Worm (Caenorhabditis elegans) whole organism, L3 larva: Measurements from ENCODE around the gene arrd-15.

Experiments
- ZK546.5 ChIP-seq: sonication (generic microtip); optimal IDR thresholded peaks from 2 replicates; lab custom pipeline; 2017; ENCODE audit warnings: missing biosample characterization, missing genetic modification characterization
- ama-1 ChIP-seq: fragments of 150-350 bp; optimal IDR thresholded peaks from 2 replicates; lab custom pipeline; 2018
- ceh-16 ChIP-seq: sonication (generic microtip); optimal IDR thresholded peaks from 2 replicates; lab custom pipeline; 2017; ENCODE audit warnings: missing biosample characterization, missing genetic modification characterization
- ceh-82 ChIP-seq: fragments of 150-350 bp; optimal IDR thresholded peaks from 2 replicates; lab custom pipeline; 2014; ENCODE audit warnings: missing biosample characterization, missing genetic modification characterization
- ceh-9 ChIP-seq: sonication (generic microtip); optimal IDR thresholded peaks from 2 replicates; lab custom pipeline; 2018; ENCODE audit warnings: missing biosample characterization, missing genetic modification characterization
- daf-12 ChIP-seq: fragments of 150-350 bp; optimal IDR thresholded peaks from 2 replicates; lab custom pipeline; 2014; ENCODE audit warnings: missing biosample characterization, missing genetic modification reagents, missing genetic modification characterization
- egl-5 ChIP-seq: fragments of 150-350 bp; optimal IDR thresholded peaks from 2 replicates; lab custom pipeline; 2017; ENCODE audit warnings: missing biosample characterization, missing genetic modification reagents, missing genetic modification characterization, inconsistent platforms
- eor-1 ChIP-seq, 2 experiments: fragments of 150-350 bp; optimal IDR thresholded peaks; 2 replicates each; lab custom pipeline; 2014 to 2018; ENCODE audit warnings: missing biosample characterization in 2 of 2, missing genetic modification characterization in 2 of 2
- fkh-10 ChIP-seq: sonication (generic microtip); optimal IDR thresholded peaks from 2 replicates; lab custom pipeline; 2017; ENCODE audit warnings: missing biosample characterization, missing genetic modification reagents, missing genetic modification characterization
- fkh-2 ChIP-seq: fragments of 150-350 bp; optimal IDR thresholded peaks from 2 replicates; lab custom pipeline; 2014; ENCODE audit warnings: missing biosample characterization, missing genetic modification reagents, missing genetic modification characterization
- fos-1 ChIP-seq: fragments of 150-350 bp; optimal IDR thresholded peaks from 2 replicates; lab custom pipeline; 2014; ENCODE audit warnings: missing biosample characterization, missing genetic modification characterization
- hmg-11 ChIP-seq: sonication (generic microtip); optimal IDR thresholded peaks from 2 replicates; lab custom pipeline; 2016; ENCODE audit warnings: missing genetic modification characterization, missing compliant biosample characterization
- jun-1 ChIP-seq: fragments of 150-350 bp; optimal IDR thresholded peaks from 2 replicates; lab custom pipeline; 2014; ENCODE audit warnings: missing biosample characterization, missing genetic modification reagents, missing genetic modification characterization
- lin-39 ChIP-seq: fragments of 150-350 bp; optimal IDR thresholded peaks from 2 replicates; lab custom pipeline; 2018; ENCODE audit warnings: missing biosample characterization, missing genetic modification reagents, missing genetic modification characterization
- mdl-1 ChIP-seq: fragments of 150-350 bp; optimal IDR thresholded peaks from 2 replicates; lab custom pipeline; 2014; ENCODE audit warnings: missing biosample characterization, missing genetic modification characterization
- mml-1 ChIP-seq: fragments of 150-350 bp; sonication (generic microtip); optimal IDR thresholded peaks from 3 replicates; lab custom pipeline; 2014; ENCODE audit warnings: missing biosample characterization, missing genetic modification characterization
- nfya-1 ChIP-seq: sonication (generic microtip); optimal IDR thresholded peaks from 2 replicates; lab custom pipeline; 2017; ENCODE audit warnings: missing genetic modification characterization, mild to moderate bottlenecking, missing compliant biosample characterization, antibody characterized with exemption, moderate library complexity; ENCODE audit not compliant: insufficient read depth
- nhr-11 ChIP-seq: fragments of 150-350 bp; optimal IDR thresholded peaks from 2 replicates; lab custom pipeline; 2014; ENCODE audit warnings: missing biosample characterization, missing genetic modification characterization
- nhr-12 ChIP-seq: fragments of 150-350 bp; optimal IDR thresholded peaks from 2 replicates; lab custom pipeline; 2014; ENCODE audit warnings: missing biosample characterization, missing genetic modification characterization
- nhr-23 ChIP-seq: fragments of 150-350 bp; optimal IDR thresholded peaks from 2 replicates; lab custom pipeline; 2014; ENCODE audit warnings: missing biosample characterization, missing genetic modification reagents, missing genetic modification characterization
- nhr-237 ChIP-seq: fragments of 150-350 bp; optimal IDR thresholded peaks from 2 replicates; lab custom pipeline; 2014; ENCODE audit warnings: missing biosample characterization, missing genetic modification characterization
- nhr-28 ChIP-seq: fragments of 150-350 bp; optimal IDR thresholded peaks from 2 replicates; lab custom pipeline; 2014; ENCODE audit warnings: missing biosample characterization, missing genetic modification characterization
- nhr-43 ChIP-seq: sonication (generic microtip); optimal IDR thresholded peaks from 2 replicates; lab custom pipeline; 2016; ENCODE audit warnings: mild to moderate bottlenecking, missing genetic modification characterization, missing compliant biosample characterization; ENCODE audit not compliant: poor library complexity, severe bottlenecking
- nhr-67 ChIP-seq: fragments of 150-350 bp; optimal IDR thresholded peaks from 2 replicates; lab custom pipeline; 2014; ENCODE audit warnings: missing biosample characterization, missing genetic modification characterization
- nhr-76 ChIP-seq: fragments of 150-350 bp; sonication (generic microtip); optimal IDR thresholded peaks from 5 replicates; lab custom pipeline; 2014; ENCODE audit warnings: missing biosample characterization, missing genetic modification characterization
- nhr-77 ChIP-seq: fragments of 150-350 bp; optimal IDR thresholded peaks from 2 replicates; lab custom pipeline; 2014; ENCODE audit warnings: missing biosample characterization, missing genetic modification characterization
- sea-2 ChIP-seq: fragments of 150-350 bp; sonication (generic microtip); optimal IDR thresholded peaks from 4 replicates; lab custom pipeline; 2014; ENCODE audit warnings: missing biosample characterization, missing genetic modification reagents, missing genetic modification characterization
- skn-1 ChIP-seq: fragments of 150-350 bp; optimal IDR thresholded peaks from 2 replicates; lab custom pipeline; 2014; ENCODE audit warnings: missing biosample characterization, missing genetic modification characterization
- tbx-2 ChIP-seq: sonication (generic microtip); optimal IDR thresholded peaks from 2 replicates; lab custom pipeline; 2016; ENCODE audit warnings: mild to moderate bottlenecking, missing genetic modification characterization, missing compliant biosample characterization
- unc-39 ChIP-seq: sonication (generic microtip); optimal IDR thresholded peaks from 4 replicates; lab custom pipeline; 2017; ENCODE audit warnings: missing biosample characterization, missing genetic modification characterization
- unc-62 ChIP-seq: fragments of 150-350 bp; sonication (generic microtip); optimal IDR thresholded peaks from 4 replicates; lab custom pipeline; 2014; ENCODE audit warnings: missing biosample characterization, missing genetic modification reagents, missing genetic modification characterization
- zag-1 ChIP-seq: fragments of 150-350 bp; optimal IDR thresholded peaks from 2 replicates; lab custom pipeline; 2014; ENCODE audit warnings: missing biosample characterization, missing genetic modification characterization
- ztf-11 ChIP-seq: fragments of 150-350 bp; optimal IDR thresholded peaks from 2 replicates; lab custom pipeline; 2014; ENCODE audit warnings: missing biosample characterization, missing genetic modification characterization
- ztf-4 ChIP-seq: fragments of 150-350 bp; optimal IDR thresholded peaks from 2 replicates; lab custom pipeline; 2014; ENCODE audit warnings: missing biosample characterization, missing genetic modification characterization

The arrd-15 gene

ce11 chrIII:8919784-8920183 is 10.0 kb upstream of the arrd-15 start, which contains the start of gene ZK637.15:
Gene ZK637.15, plus strand, starts transcription at chrIII:8920084.
- TF ChIP-seq sea-2 (GFP tag; lab: Kevin White, UChicago) (no peak), jun-1 (tag; lab: Kevin White, UChicago) (no peak), eor-1 (tag; optimal IDR thresholded peaks at IDR 0.05; lab: Kevin White, UChicago) (no peak), nhr-28 (tag; lab: Kevin White, UChicago) (no peak), ceh-82 (tag; lab: Kevin White, UChicago) (no peak), nhr-237 (tag; lab: Kevin White, UChicago) (no peak), nhr-76 (tag; lab: Kevin White, UChicago) (no peak), ceh-16 (tag; lab: Kevin White, UChicago) (no peak), ZK546.5 (tag; lab: Kevin White, UChicago) (no peak), nfya-1 (no peak), nhr-43 (no peak), zag-1 (tag; lab: Kevin White, UChicago) (no peak), nhr-67 (tag; lab: Kevin White, UChicago) (no peak), skn-1 (no peak), fkh-10 (no peak), ztf-4 (tag; lab: Kevin White, UChicago) (no peak)

DNA sequence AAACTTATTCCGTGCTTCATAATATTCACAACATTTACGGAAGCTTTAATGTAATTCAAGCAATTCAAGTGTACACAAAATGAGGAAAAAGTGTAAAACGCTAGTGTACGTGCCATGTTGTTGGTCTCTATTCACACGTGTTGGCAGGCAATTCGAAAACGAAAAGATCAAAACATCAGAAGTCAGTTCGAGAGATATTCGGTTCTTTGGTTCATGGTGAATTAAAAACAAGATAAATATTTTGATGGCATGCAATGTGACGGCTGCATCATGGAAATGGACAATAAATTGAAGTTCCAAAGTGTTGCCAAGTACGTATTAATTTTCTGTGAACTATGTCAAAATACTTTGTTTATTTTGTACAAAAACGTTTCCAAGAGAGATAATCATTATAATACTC is 7.8 kb upstream of the arrd-15 start:
- TF ChIP-seq fkh-2 (no peak), egl-5 (tag; lab: Kevin White, UChicago) (no peak), ama-1 (lab: Kevin White, UChicago) (peak; percentile 87), nhr-67 (tag; lab: Kevin White, UChicago) (no peak)

- TF ChIP-seq ama-1 (lab: Kevin White, UChicago): no peak
- peak; percentile 15 for TF ChIP-seq nhr-23 (tag; lab: Kevin White, UChicago)
- no peak for TF ChIP-seq nhr-28 (tag; lab: Kevin White, UChicago)
- TF ChIP-seq unc-39 (tag; lab: Kevin White, UChicago): no peak
Observed at ce11 chrIII:8923240-8923734, 6.5 kb upstream of the arrd-15 start, which contains the start of gene glb-1. Gene glb-1, minus strand, starts transcription at chrIII:8923290.

- TF ChIP-seq tbx-2: no peak
- TF ChIP-seq nhr-77 (tag; lab: Kevin White, UChicago): no peak
- TF ChIP-seq ceh-82 (tag; lab: Kevin White, UChicago): no peak
- TF ChIP-seq mdl-1 (tag; lab: Kevin White, UChicago): no peak
- TF ChIP-seq nhr-28 (tag; lab: Kevin White, UChicago): no peak
- no peak for TF ChIP-seq daf-12
- no peak for TF ChIP-seq nhr-12 (tag; lab: Kevin White, UChicago)
Observed at ce11 chrIII:8923937-8924336, 5.9 kb upstream of the arrd-15 start, which contains the start of gene ZK637.12. Gene ZK637.12, plus strand, starts transcription at chrIII:8924237.

DNA sequence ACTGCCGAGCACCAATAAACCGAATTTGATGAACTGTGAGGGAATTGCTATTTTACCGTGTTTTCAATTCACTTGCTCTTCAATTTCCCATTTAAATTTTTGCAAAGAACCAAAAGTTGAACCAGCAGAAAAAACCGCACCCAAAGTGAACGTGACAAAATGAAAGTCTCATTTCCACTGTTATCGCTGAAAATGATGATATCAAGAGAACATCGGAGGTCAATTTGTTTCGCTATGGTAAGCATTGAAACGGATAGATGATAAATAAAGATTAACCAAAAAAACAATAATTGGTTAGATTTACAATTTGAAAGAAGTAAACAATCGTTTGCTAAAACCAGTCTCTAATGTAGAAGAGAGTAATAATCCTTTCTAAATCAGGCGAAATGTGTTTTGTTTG is 4.3 kb upstream of the arrd-15 start:
- no peak for TF ChIP-seq hmg-11 (tag; lab: Kevin White, UChicago)
- no peak for TF ChIP-seq ceh-9 (tag; lab: Kevin White, UChicago)
- no peak for TF ChIP-seq nhr-28 (tag; lab: Kevin White, UChicago)
- no peak for TF ChIP-seq unc-39 (tag; lab: Kevin White, UChicago)
- no peak for TF ChIP-seq fos-1
- TF ChIP-seq nhr-12 (tag; lab: Kevin White, UChicago): no peak
- no peak for TF ChIP-seq mml-1 (tag; lab: Kevin White, UChicago)
- TF ChIP-seq nhr-67 (tag; lab: Kevin White, UChicago): no peak
- TF ChIP-seq ceh-16 (tag; lab: Kevin White, UChicago): no peak

- TF ChIP-seq mdl-1 (tag; lab: Kevin White, UChicago): peak; percentile 7
- no peak for TF ChIP-seq mml-1 (tag; lab: Kevin White, UChicago)
- TF ChIP-seq nfya-1: peak; percentile 28
Observed at ce11 chrIII:8926512-8926911, 3.3 kb upstream of the arrd-15 start.

ce11 chrIII:8933696-8934095 is 3.9 kb downstream of the arrd-15 start:
- TF ChIP-seq nhr-11: no peak
- TF ChIP-seq ztf-11 (tag; lab: Kevin White, UChicago): no peak
- TF ChIP-seq fkh-10: no peak
- peak; percentile 5 for TF ChIP-seq nfya-1
- no peak for TF ChIP-seq tbx-2
- no peak for TF ChIP-seq skn-1
- no peak for TF ChIP-seq fkh-2
- TF ChIP-seq unc-62 (GFP tag; lab: Kevin White, UChicago): no peak
- no peak for TF ChIP-seq nhr-43
- TF ChIP-seq lin-39 (tag; lab: Kevin White, UChicago): peak; percentile 74
